Fruit fly (Drosophila melanogaster): Measurements from ENCODE around the gene Nrt.

Gene Nrt

dm6 chr3L:16765647-16766628 is at the start of gene Nrt:
Gene Nrt, plus strand, starts transcription at chr3L:16766072.
- TF ChIP-seq cnc (optimal IDR thresholded peaks at IDR 0.05), result no peak
- no peak for TF ChIP-seq Hr96 (GFP tag; optimal IDR thresholded peaks at IDR 0.05)
- TF ChIP-seq CG33017 (tag; optimal IDR thresholded peaks at IDR 0.05), result peak; percentile 52
- no peak for TF ChIP-seq toe (GFP tag; optimal IDR thresholded peaks at IDR 0.05)
- no peak for TF ChIP-seq Crg-1 (GFP tag; optimal IDR thresholded peaks at IDR 0.05)
- no peak for TF ChIP-seq cic (GFP tag; optimal IDR thresholded peaks at IDR 0.05)
- TF ChIP-seq ovo (GFP tag; optimal IDR thresholded peaks at IDR 0.05), result peak; percentile 10
- peak; percentile 86 for TF ChIP-seq pad (GFP tag; optimal IDR thresholded peaks at IDR 0.05)
- no peak for TF ChIP-seq Clk (GFP tag; optimal IDR thresholded peaks at IDR 0.05)
- TF ChIP-seq CG5204 (GFP tag; optimal IDR thresholded peaks at IDR 0.05), result no peak
- peak; percentile 46 for TF ChIP-seq CG7045 (GFP tag; optimal IDR thresholded peaks at IDR 0.05)
- no peak for TF ChIP-seq CG11617 (GFP tag; optimal IDR thresholded peaks at IDR 0.05)
- TF ChIP-seq CG7101 (tag; optimal IDR thresholded peaks at IDR 0.05), result peak; percentile 53
- TF ChIP-seq kay (GFP tag; ENCODE audit: borderline replicate concordance), result no peak
- TF ChIP-seq CG12768 (GFP tag; optimal IDR thresholded peaks at IDR 0.05), result peak; percentile 27
- TF ChIP-seq CG14711 (tag; optimal IDR thresholded peaks at IDR 0.05), result peak; percentile 28
- TF ChIP-seq CG1620 (GFP tag; optimal IDR thresholded peaks at IDR 0.05), result no peak
- no peak for TF ChIP-seq tj (GFP tag; optimal IDR thresholded peaks at IDR 0.05)
- peak; percentile 51 for TF ChIP-seq bab1 (GFP tag; optimal IDR thresholded peaks at IDR 0.05)
- TF ChIP-seq Mnt (GFP tag; optimal IDR thresholded peaks at IDR 0.05), result no peak

dm6 chr3L:16724561-16724960 is 41.3 kb upstream of the Nrt start, which contains the start of gene CG13031:
Gene CG13031, plus strand, starts transcription at chr3L:16724861.
- TF ChIP-seq ovo (GFP tag; optimal IDR thresholded peaks at IDR 0.05) (no peak), pad (GFP tag; optimal IDR thresholded peaks at IDR 0.05) (no peak), kay (GFP tag; ENCODE audit: borderline replicate concordance) (no peak)

dm6 chr3L:16726069-16726591 is 39.7 kb upstream of the Nrt start, which contains the start of the genes CG13026 and PGRP-SB2:
Gene CG13026, minus strand, starts transcription at chr3L:16726169.
Gene PGRP-SB2, plus strand, starts transcription at chr3L:16726541.
- TF ChIP-seq Crg-1 (GFP tag; optimal IDR thresholded peaks at IDR 0.05) (no peak), tj (GFP tag; optimal IDR thresholded peaks at IDR 0.05) (no peak), cnc (optimal IDR thresholded peaks at IDR 0.05) (no peak), CG1620 (GFP tag; optimal IDR thresholded peaks at IDR 0.05) (no peak), Hr96 (GFP tag; optimal IDR thresholded peaks at IDR 0.05) (no peak)

- TF ChIP-seq Crg-1 (GFP tag; optimal IDR thresholded peaks at IDR 0.05) (no peak), CG5204 (GFP tag; optimal IDR thresholded peaks at IDR 0.05) (no peak)
These were observed 37.8 kb upstream of the Nrt start, which contains the start of gene PGRP-SB1 for dm6 chr3L:16727939-16728635. Gene PGRP-SB1, minus strand, starts transcription at chr3L:16727989.

- TF ChIP-seq CG11617 (GFP tag; optimal IDR thresholded peaks at IDR 0.05) (no peak), Crg-1 (GFP tag; optimal IDR thresholded peaks at IDR 0.05) (no peak), Mnt (GFP tag; optimal IDR thresholded peaks at IDR 0.05) (peak; percentile 98), bab1 (GFP tag; optimal IDR thresholded peaks at IDR 0.05) (peak; percentile 29), CG1620 (GFP tag; optimal IDR thresholded peaks at IDR 0.05) (no peak), CG5204 (GFP tag; optimal IDR thresholded peaks at IDR 0.05) (no peak), CG12768 (GFP tag; optimal IDR thresholded peaks at IDR 0.05) (no peak), CG33017 (tag; optimal IDR thresholded peaks at IDR 0.05) (no peak), cic (GFP tag; optimal IDR thresholded peaks at IDR 0.05) (no peak), kay (GFP tag; ENCODE audit: borderline replicate concordance) (peak; percentile 25)
These were observed 35.2 kb upstream of the Nrt start, which contains the start of gene Dbp73D for dm6 chr3L:16730645-16731044. Gene Dbp73D, minus strand, starts transcription at chr3L:16730818.

dm6 chr3L:16733246-16733645 is 32.6 kb upstream of the Nrt start, which contains the start of gene CG9701:
Gene CG9701, plus strand, starts transcription at chr3L:16733546.
- TF ChIP-seq kay (GFP tag; ENCODE audit: borderline replicate concordance) (peak; percentile 35), CG7101 (tag; optimal IDR thresholded peaks at IDR 0.05) (no peak)

- TF ChIP-seq cnc (optimal IDR thresholded peaks at IDR 0.05) (no peak), CG12768 (GFP tag; optimal IDR thresholded peaks at IDR 0.05) (no peak), CG7101 (tag; optimal IDR thresholded peaks at IDR 0.05) (no peak), ovo (GFP tag; optimal IDR thresholded peaks at IDR 0.05) (no peak), CG1620 (GFP tag; optimal IDR thresholded peaks at IDR 0.05) (no peak), CG11617 (GFP tag; optimal IDR thresholded peaks at IDR 0.05) (no peak), CG5204 (GFP tag; optimal IDR thresholded peaks at IDR 0.05) (no peak), CG33017 (tag; optimal IDR thresholded peaks at IDR 0.05) (no peak), Hr96 (GFP tag; optimal IDR thresholded peaks at IDR 0.05) (no peak), CG14711 (tag; optimal IDR thresholded peaks at IDR 0.05) (no peak), pad (GFP tag; optimal IDR thresholded peaks at IDR 0.05) (no peak), cic (GFP tag; optimal IDR thresholded peaks at IDR 0.05) (no peak), toe (GFP tag; optimal IDR thresholded peaks at IDR 0.05) (no peak), CG7045 (GFP tag; optimal IDR thresholded peaks at IDR 0.05) (no peak), bab1 (GFP tag; optimal IDR thresholded peaks at IDR 0.05) (no peak), Crg-1 (GFP tag; optimal IDR thresholded peaks at IDR 0.05) (no peak), Clk (GFP tag; optimal IDR thresholded peaks at IDR 0.05) (no peak), tj (GFP tag; optimal IDR thresholded peaks at IDR 0.05) (no peak), kay (GFP tag; ENCODE audit: borderline replicate concordance) (no peak), Mnt (GFP tag; optimal IDR thresholded peaks at IDR 0.05) (no peak)
These were observed 24.2 kb upstream of the Nrt start for dm6 chr3L:16741660-16742059.
